Fruit fly (Drosophila melanogaster) whole organism, adult: Measurements from ENCODE around the gene Apc2.

Source experiments
- CG11617 ChIP-seq: fragments of 200-800 bp; sonication (Bioruptor generic); optimal IDR thresholded peaks from 2 replicates; lab custom pipeline; 2017; ENCODE audit warnings: mild to moderate bottlenecking, missing biosample characterization, missing genetic modification reagents, missing genetic modification characterization
- CG12768 ChIP-seq: fragments of 200-800 bp; sonication (Bioruptor generic); optimal IDR thresholded peaks from 2 replicates; lab custom pipeline; 2017; ENCODE audit warnings: missing biosample characterization, missing genetic modification characterization, mild to moderate bottlenecking, moderate library complexity, missing genetic modification reagents
- CG14711 ChIP-seq: fragments of 200-800 bp; sonication (Bioruptor generic); optimal IDR thresholded peaks from 2 replicates; lab custom pipeline; 2018; ENCODE audit warnings: missing biosample characterization, mild to moderate bottlenecking, missing genetic modification characterization, moderate library complexity
- CG1620 ChIP-seq: fragments of 200-800 bp; sonication (Bioruptor generic); optimal IDR thresholded peaks from 2 replicates; lab custom pipeline; 2016; ENCODE audit warnings: missing biosample characterization, missing genetic modification characterization
- CG33017 ChIP-seq: fragments of 200-800 bp; sonication (Bioruptor generic); optimal IDR thresholded peaks from 2 replicates; lab custom pipeline; 2018; ENCODE audit warnings: missing biosample characterization, mild to moderate bottlenecking, missing genetic modification characterization, moderate library complexity
- CG5204 ChIP-seq: fragments of 200-800 bp; sonication (Bioruptor generic); optimal IDR thresholded peaks from 2 replicates; lab custom pipeline; 2016; ENCODE audit warnings: missing biosample characterization, missing genetic modification characterization
- CG7045 ChIP-seq: fragments of 200-800 bp; sonication (Bioruptor generic); optimal IDR thresholded peaks from 2 replicates; lab custom pipeline; 2017; ENCODE audit warnings: missing biosample characterization, mild to moderate bottlenecking, missing genetic modification characterization
- CG7101 ChIP-seq: fragments of 200-800 bp; sonication (Bioruptor generic); optimal IDR thresholded peaks from 2 replicates; lab custom pipeline; 2018; ENCODE audit warnings: missing biosample characterization, mild to moderate bottlenecking, missing genetic modification characterization, moderate library complexity
- Clk ChIP-seq: fragments of 200-800 bp; sonication (Bioruptor generic); optimal IDR thresholded peaks from 2 replicates; lab custom pipeline; 2017; ENCODE audit warnings: missing biosample characterization, missing genetic modification characterization
- Crg-1 ChIP-seq: fragments of 200-800 bp; sonication (Bioruptor generic); optimal IDR thresholded peaks from 2 replicates; lab custom pipeline; 2016; ENCODE audit warnings: missing biosample characterization, missing genetic modification characterization
- Hr96 ChIP-seq: fragments of 200-800 bp; sonication (Bioruptor generic); optimal IDR thresholded peaks from 2 replicates; lab custom pipeline; 2016; ENCODE audit warnings: missing biosample characterization, missing genetic modification characterization
- Mnt ChIP-seq: fragments of 200-800 bp; sonication (Bioruptor generic); optimal IDR thresholded peaks from 2 replicates; lab custom pipeline; 2016; ENCODE audit warnings: missing biosample characterization, mild to moderate bottlenecking, missing genetic modification characterization
- bab1 ChIP-seq: fragments of 200-800 bp; sonication (Bioruptor generic); optimal IDR thresholded peaks from 3 replicates; lab custom pipeline; 2019; ENCODE audit warnings: missing biosample characterization, mild to moderate bottlenecking, missing genetic modification characterization, moderate library complexity
- cic ChIP-seq: fragments of 200-800 bp; sonication (Bioruptor generic); optimal IDR thresholded peaks from 2 replicates; lab custom pipeline; 2017; ENCODE audit warnings: missing biosample characterization, mild to moderate bottlenecking, missing genetic modification characterization, moderate library complexity
- cnc ChIP-seq, 2 experiments: fragments of >200 bp; optimal IDR thresholded peaks; 2 replicates each; lab custom pipeline; 2017
- kay ChIP-seq: fragments of 200-800 bp; sonication (Bioruptor generic); peaks from one replicate; lab custom pipeline; 2016; ENCODE audit warnings: missing biosample characterization, missing genetic modification characterization, borderline replicate concordance
- ovo ChIP-seq: fragments of 200-800 bp; sonication (Bioruptor generic); optimal IDR thresholded peaks from 2 replicates; lab custom pipeline; 2016; ENCODE audit warnings: missing biosample characterization, missing genetic modification characterization
- pad ChIP-seq: fragments of 200-800 bp; sonication (Bioruptor generic); optimal IDR thresholded peaks from 3 replicates; lab custom pipeline; 2017; ENCODE audit warnings: missing biosample characterization, missing genetic modification characterization, mild to moderate bottlenecking, moderate library complexity, missing genetic modification reagents
- tj ChIP-seq: fragments of 200-800 bp; sonication (Bioruptor generic); optimal IDR thresholded peaks from 3 replicates; lab custom pipeline; 2017; ENCODE audit warnings: missing biosample characterization, mild to moderate bottlenecking, missing genetic modification characterization, moderate library complexity
- toe ChIP-seq: fragments of 200-800 bp; sonication (Bioruptor generic); optimal IDR thresholded peaks from 2 replicates; lab custom pipeline; 2016; ENCODE audit warnings: missing biosample characterization, missing genetic modification characterization

Gene Apc2

DNA sequence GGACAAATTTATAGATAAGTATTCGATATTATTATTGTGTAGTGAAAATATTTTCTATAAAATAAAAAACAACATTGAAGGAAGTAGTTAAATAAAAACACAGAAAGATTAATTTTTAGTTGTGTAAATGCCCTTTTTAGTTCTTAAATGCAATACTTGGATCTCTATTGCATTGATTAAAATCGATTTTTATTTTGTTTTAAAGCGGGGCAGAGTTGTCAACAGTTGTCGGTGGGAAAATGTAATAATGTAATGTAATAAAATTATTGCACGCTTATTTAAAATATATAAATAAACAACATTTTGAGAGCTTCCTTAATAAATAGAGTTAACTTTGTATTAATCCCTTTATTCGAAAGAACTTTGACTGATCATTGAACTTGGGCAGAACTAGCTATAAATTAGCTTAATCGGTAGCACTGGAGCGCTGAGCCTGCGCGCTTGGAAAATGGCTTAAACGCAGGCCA, at the start of gene Apc2:
TSS of gene Apc2 (plus strand) at position 411 of the 467 bp plus-strand sequence.
- TF ChIP-seq CG14711 (tag; lab: Kevin White, UChicago) (peak; percentile 91), tj (GFP tag; lab: Kevin White, UChicago) (peak; percentile 48), CG5204 (GFP tag; lab: Kevin White, UChicago) (no peak), CG7101 (tag; lab: Kevin White, UChicago) (peak; percentile 66), CG11617 (GFP tag; lab: Kevin White, UChicago) (peak; percentile 81), kay (GFP tag; lab: Kevin White, UChicago) (no peak), CG33017 (tag; lab: Kevin White, UChicago) (peak; percentile 20), CG1620 (GFP tag; lab: Kevin White, UChicago) (peak; percentile 26), CG12768 (GFP tag; lab: Kevin White, UChicago) (peak; percentile 46), Clk (GFP tag; lab: Kevin White, UChicago) (no peak), Hr96 (no peak), toe (GFP tag; lab: Kevin White, UChicago) (no peak), cnc (optimal IDR thresholded peaks at IDR 0.05; lab: Kevin White, UChicago) (no peak), CG7045 (GFP tag; lab: Kevin White, UChicago) (peak; percentile 43), ovo (GFP tag; lab: Kevin White, UChicago) (peak; percentile 37), cic (GFP tag; lab: Kevin White, UChicago) (peak; percentile 12), Crg-1 (GFP tag; lab: Kevin White, UChicago) (peak; percentile 32), bab1 (GFP tag; lab: Kevin White, UChicago) (peak; percentile 50), pad (peak; percentile 36), Mnt (GFP tag; lab: Kevin White, UChicago) (no peak)

- TF ChIP-seq CG7101 (tag; lab: Kevin White, UChicago): peak; percentile 18
- peak; percentile 27 for TF ChIP-seq Hr96
- TF ChIP-seq ovo (GFP tag; lab: Kevin White, UChicago): no peak
- TF ChIP-seq cic (GFP tag; lab: Kevin White, UChicago): peak; percentile 14
- TF ChIP-seq CG14711 (tag; lab: Kevin White, UChicago): no peak
- TF ChIP-seq Mnt (GFP tag; lab: Kevin White, UChicago): no peak
- TF ChIP-seq Clk (GFP tag; lab: Kevin White, UChicago): no peak
- peak; percentile 13 for TF ChIP-seq CG5204 (GFP tag; lab: Kevin White, UChicago)
- TF ChIP-seq CG12768 (GFP tag; lab: Kevin White, UChicago): no peak
- TF ChIP-seq CG33017 (tag; lab: Kevin White, UChicago): no peak
- no peak for TF ChIP-seq cnc (optimal IDR thresholded peaks at IDR 0.05; lab: Kevin White, UChicago)
- TF ChIP-seq CG11617 (GFP tag; lab: Kevin White, UChicago): peak; percentile 10
- no peak for TF ChIP-seq CG1620 (GFP tag; lab: Kevin White, UChicago)
- TF ChIP-seq pad: no peak
- TF ChIP-seq tj (GFP tag; lab: Kevin White, UChicago): no peak
- TF ChIP-seq CG7045 (GFP tag; lab: Kevin White, UChicago): no peak
- no peak for TF ChIP-seq toe (GFP tag; lab: Kevin White, UChicago)
- no peak for TF ChIP-seq Crg-1 (GFP tag; lab: Kevin White, UChicago)
- no peak for TF ChIP-seq bab1 (GFP tag; lab: Kevin White, UChicago)
- no peak for TF ChIP-seq kay (GFP tag; lab: Kevin White, UChicago)
Measured at dm6 chr3R:24116180-24116579, 47.6 kb upstream of the Apc2 start, which contains the start of gene CG13607. Gene CG13607 (minus strand): TSS chr3R:24116322.

- TF ChIP-seq CG14711 (tag; lab: Kevin White, UChicago) (no peak), CG7101 (tag; lab: Kevin White, UChicago) (no peak), CG12768 (GFP tag; lab: Kevin White, UChicago) (no peak), ovo (GFP tag; lab: Kevin White, UChicago) (no peak), toe (GFP tag; lab: Kevin White, UChicago) (no peak), tj (GFP tag; lab: Kevin White, UChicago) (no peak), CG7045 (GFP tag; lab: Kevin White, UChicago) (no peak), CG11617 (GFP tag; lab: Kevin White, UChicago) (no peak), CG1620 (GFP tag; lab: Kevin White, UChicago) (no peak), Crg-1 (GFP tag; lab: Kevin White, UChicago) (no peak), cnc (optimal IDR thresholded peaks at IDR 0.05; lab: Kevin White, UChicago) (no peak), pad (no peak), cic (GFP tag; lab: Kevin White, UChicago) (no peak), Hr96 (no peak), bab1 (GFP tag; lab: Kevin White, UChicago) (no peak), CG5204 (GFP tag; lab: Kevin White, UChicago) (no peak), Mnt (GFP tag; lab: Kevin White, UChicago) (no peak)
Measured at dm6 chr3R:24116972-24117371, 46.8 kb upstream of the Apc2 start.

dm6 chr3R:24121669-24122068, 42.1 kb upstream of the Apc2 start:
- no peak for TF ChIP-seq kay (GFP tag; lab: Kevin White, UChicago)
- no peak for TF ChIP-seq toe (GFP tag; lab: Kevin White, UChicago)
- no peak for TF ChIP-seq CG5204 (GFP tag; lab: Kevin White, UChicago)
- no peak for TF ChIP-seq Hr96
- TF ChIP-seq Clk (GFP tag; lab: Kevin White, UChicago): no peak
- no peak for TF ChIP-seq Mnt (GFP tag; lab: Kevin White, UChicago)
- no peak for TF ChIP-seq cic (GFP tag; lab: Kevin White, UChicago)
- no peak for TF ChIP-seq CG7101 (tag; lab: Kevin White, UChicago)
- TF ChIP-seq CG14711 (tag; lab: Kevin White, UChicago): no peak
- no peak for TF ChIP-seq tj (GFP tag; lab: Kevin White, UChicago)
- no peak for TF ChIP-seq cnc (optimal IDR thresholded peaks at IDR 0.05; lab: Kevin White, UChicago)
- TF ChIP-seq CG11617 (GFP tag; lab: Kevin White, UChicago): no peak
- no peak for TF ChIP-seq pad

DNA sequence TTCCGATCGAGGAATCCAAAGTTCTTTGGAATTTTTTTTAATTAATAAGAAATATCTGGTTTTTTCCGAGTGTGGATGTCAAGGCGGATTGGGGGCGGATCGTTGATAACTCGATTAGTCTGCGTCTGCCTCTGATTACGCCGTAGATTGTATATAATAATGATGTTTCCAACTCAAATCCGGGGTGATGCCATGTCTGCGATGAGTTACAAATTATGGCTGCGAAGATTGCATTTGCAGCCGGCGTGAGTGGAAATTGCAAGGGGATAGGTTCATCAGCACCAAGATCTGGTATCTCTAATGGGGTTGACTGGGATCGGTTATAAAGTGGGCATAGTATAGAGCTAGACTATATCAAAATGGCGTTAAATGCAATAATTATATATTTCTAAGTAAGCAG, 41.4 kb upstream of the Apc2 start:
- TF ChIP-seq CG11617 (GFP tag; lab: Kevin White, UChicago): no peak
- no peak for TF ChIP-seq cnc (optimal IDR thresholded peaks at IDR 0.05; lab: Kevin White, UChicago)
- TF ChIP-seq CG5204 (GFP tag; lab: Kevin White, UChicago): no peak
- no peak for TF ChIP-seq cic (GFP tag; lab: Kevin White, UChicago)
- TF ChIP-seq CG14711 (tag; lab: Kevin White, UChicago): no peak
- no peak for TF ChIP-seq CG7101 (tag; lab: Kevin White, UChicago)
- TF ChIP-seq Hr96: no peak
- no peak for TF ChIP-seq toe (GFP tag; lab: Kevin White, UChicago)
- no peak for TF ChIP-seq CG33017 (tag; lab: Kevin White, UChicago)
- no peak for TF ChIP-seq CG7045 (GFP tag; lab: Kevin White, UChicago)
- TF ChIP-seq Crg-1 (GFP tag; lab: Kevin White, UChicago): no peak
